Worm (Caenorhabditis elegans) whole organism, young adult: Measurements from ENCODE around the gene marg-1.
A peak's percentile ranks its signal among the peaks of the same experiment; 100 is the strongest.

ENCODE experiments used
- B0035.1 ChIP-seq: sonication (generic microtip); optimal IDR thresholded peaks from 2 replicates; lab custom pipeline; 2016; ENCODE audit warnings: missing genetic modification characterization, mild to moderate bottlenecking, missing compliant biosample characterization, missing genotype, missing genetic modification reagents
- F33H1.4 ChIP-seq: fragments of 200-800 bp; sonication (Bioruptor generic); IDR thresholded peaks from 2 replicates; pipeline ENCODE4 v1.3.6; 2022; ENCODE audit warnings: missing genetic modification reagents, missing genetic modification characterization, missing compliant biosample characterization
- F49E8.2 ChIP-seq: sonication (generic microtip); optimal IDR thresholded peaks from 3 replicates; lab custom pipeline; 2017; ENCODE audit warnings: missing genetic modification characterization, mild to moderate bottlenecking, missing compliant biosample characterization, antibody characterized with exemption, moderate library complexity; ENCODE audit not compliant: insufficient read depth
- F57A8.1 ChIP-seq: fragments of 200-800 bp; sonication (Bioruptor generic); optimal IDR thresholded peaks from 2 replicates; lab custom pipeline; 2018; ENCODE audit warnings: mild to moderate bottlenecking, missing genetic modification characterization, moderate library complexity, missing compliant biosample characterization
- Y95B8A.8 ChIP-seq: fragments of 200-800 bp; sonication (Bioruptor generic); IDR thresholded peaks from 2 replicates; pipeline ENCODE4 v1.3.6; 2022; ENCODE audit warnings: missing genetic modification reagents, missing genetic modification characterization, missing compliant biosample characterization
- ZK185.1 ChIP-seq: sonication (generic microtip); optimal IDR thresholded peaks from 2 replicates; lab custom pipeline; 2016; ENCODE audit warnings: mild to moderate bottlenecking, missing genetic modification characterization, missing compliant biosample characterization; ENCODE audit not compliant: poor library complexity, severe bottlenecking
- akir-1 ChIP-seq: fragments of 200-800 bp; sonication (Bioruptor generic); optimal IDR thresholded peaks from 2 replicates; lab custom pipeline; 2018; ENCODE audit warnings: mild to moderate bottlenecking, missing genetic modification characterization, moderate library complexity, missing compliant biosample characterization
- athp-1 ChIP-seq: sonication (generic microtip); optimal IDR thresholded peaks from 2 replicates; lab custom pipeline; 2017; ENCODE audit warnings: mild to moderate bottlenecking, missing genetic modification characterization, missing compliant biosample characterization
- attf-3 ChIP-seq: fragments of 200-800 bp; sonication (Bioruptor generic); conservative IDR thresholded peaks from 2 replicates; pipeline ENCODE4 v1.3.6; 2022; ENCODE audit warnings: missing genetic modification reagents, missing genetic modification characterization, missing compliant biosample characterization
- attf-5 ChIP-seq: fragments of 200-800 bp; sonication (Bioruptor generic); optimal IDR thresholded peaks from 2 replicates; lab custom pipeline; 2018; ENCODE audit warnings: mild to moderate bottlenecking, missing genetic modification characterization, missing compliant biosample characterization
- ccch-3 ChIP-seq: fragments of 200-800 bp; sonication (Bioruptor generic); optimal IDR thresholded peaks from 2 replicates; lab custom pipeline; 2018; ENCODE audit warnings: mild to moderate bottlenecking, missing genetic modification characterization, missing compliant biosample characterization
- cebp-1 ChIP-seq, 2 experiments: fragments of 200-800 bp in 1 of 2; sonication (Bioruptor generic) in 1 of 2; sonication (generic microtip) in 1 of 2; IDR thresholded peaks in 1 of 2; optimal IDR thresholded peaks in 1 of 2; 2 replicates each; pipeline versions ENCODE4 v1.3.6 to Lab custom; 2017 to 2022; ENCODE audit warnings: missing compliant biosample characterization in 2 of 2, missing genetic modification characterization in 2 of 2, mild to moderate bottlenecking in 1 of 2, missing genetic modification reagents in 1 of 2, moderate library complexity in 1 of 2
- cebp-2 ChIP-seq: fragments of 200-800 bp; sonication (Bioruptor generic); IDR thresholded peaks from 2 replicates; pipeline ENCODE4 v1.3.6; 2022; ENCODE audit warnings: missing genetic modification characterization, missing compliant biosample characterization
- ceh-100 ChIP-seq: fragments of 200-800 bp; sonication (Bioruptor generic); IDR thresholded peaks from 2 replicates; pipeline ENCODE4 v1.3.6; 2022; ENCODE audit warnings: missing genetic modification reagents, missing genetic modification characterization, missing compliant biosample characterization
- ceh-79 ChIP-seq: sonication (generic microtip); optimal IDR thresholded peaks from 2 replicates; lab custom pipeline; 2017; ENCODE audit warnings: mild to moderate bottlenecking, missing genetic modification characterization, missing compliant biosample characterization
- egrh-3 ChIP-seq: fragments of 200-800 bp; sonication (Bioruptor generic); IDR thresholded peaks from 2 replicates; pipeline ENCODE4 v1.3.6; 2022; ENCODE audit warnings: missing genetic modification reagents, missing genetic modification characterization, missing compliant biosample characterization
- ekl-4 ChIP-seq: fragments of 200-800 bp; sonication (Bioruptor generic); IDR thresholded peaks from 2 replicates; pipeline ENCODE4 v1.3.6; 2022; ENCODE audit warnings: missing genetic modification reagents, missing genetic modification characterization, missing compliant biosample characterization
- fkh-3 ChIP-seq: sonication (generic microtip); optimal IDR thresholded peaks from 2 replicates; lab custom pipeline; 2016; ENCODE audit warnings: mild to moderate bottlenecking, missing genetic modification characterization, missing compliant biosample characterization
- gei-17 ChIP-seq: fragments of 200-800 bp; sonication (Bioruptor generic); optimal IDR thresholded peaks from 2 replicates; lab custom pipeline; 2018; ENCODE audit warnings: mild to moderate bottlenecking, missing genetic modification characterization, missing compliant biosample characterization
- hlh-26 ChIP-seq: fragments of 200-800 bp; sonication (Bioruptor generic); conservative IDR thresholded peaks from 2 replicates; pipeline ENCODE4 v1.3.6; 2022; ENCODE audit warnings: missing genetic modification reagents, missing genetic modification characterization, missing compliant biosample characterization
- hmg-1.2 ChIP-seq: fragments of 200-800 bp; sonication (Bioruptor generic); IDR thresholded peaks from 2 replicates; pipeline ENCODE4 v1.3.6; 2022; ENCODE audit warnings: missing genetic modification reagents, missing genetic modification characterization, missing compliant biosample characterization
- hsf-1 ChIP-seq: fragments of 200-800 bp; sonication (Bioruptor generic); IDR thresholded peaks from 2 replicates; pipeline ENCODE4 v1.3.6; 2022; ENCODE audit warnings: missing genetic modification reagents, missing genetic modification characterization, missing compliant biosample characterization
- lin-40 ChIP-seq: sonication (generic microtip); optimal IDR thresholded peaks from 2 replicates; lab custom pipeline; 2016; ENCODE audit warnings: missing genetic modification characterization, mild to moderate bottlenecking, missing compliant biosample characterization, missing genotype, missing genetic modification reagents
- lsy-27 ChIP-seq: sonication (generic microtip); optimal IDR thresholded peaks from 2 replicates; lab custom pipeline; 2017; ENCODE audit warnings: missing genetic modification characterization, mild to moderate bottlenecking, missing compliant biosample characterization, antibody characterized with exemption, missing genotype, borderline replicate concordance; ENCODE audit not compliant: insufficient read depth
- madf-10 ChIP-seq: sonication (generic microtip); optimal IDR thresholded peaks from 2 replicates; lab custom pipeline; 2016; ENCODE audit warnings: mild to moderate bottlenecking, missing genetic modification characterization, missing compliant biosample characterization
- madf-3 ChIP-seq: fragments of 200-800 bp; sonication (Bioruptor generic); IDR thresholded peaks from 2 replicates; pipeline ENCODE4 v1.3.6; 2022; ENCODE audit warnings: missing genetic modification reagents, missing genetic modification characterization, missing compliant biosample characterization
- mes-4 ChIP-seq: sonication (generic microtip); optimal IDR thresholded peaks from 2 replicates; lab custom pipeline; 2016; ENCODE audit warnings: missing genotype, missing genetic modification characterization, missing compliant biosample characterization
- mxl-1 ChIP-seq: sonication (generic microtip); optimal IDR thresholded peaks from 2 replicates; lab custom pipeline; 2016; ENCODE audit warnings: missing genetic modification characterization, missing compliant biosample characterization
- nfya-1 ChIP-seq: sonication (generic microtip); optimal IDR thresholded peaks from 2 replicates; lab custom pipeline; 2017; ENCODE audit warnings: antibody characterized with exemption, missing compliant biosample characterization, missing genetic modification characterization, borderline replicate concordance; ENCODE audit not compliant: insufficient read depth
- nfyb-1 ChIP-seq: fragments of 200-800 bp; sonication (Bioruptor generic); IDR thresholded peaks from 2 replicates; pipeline ENCODE4 v1.3.6; 2022; ENCODE audit warnings: missing genetic modification reagents, missing genetic modification characterization, missing compliant biosample characterization
- nhr-27 ChIP-seq: fragments of 200-800 bp; sonication (Bioruptor generic); optimal IDR thresholded peaks from 2 replicates; lab custom pipeline; 2018; ENCODE audit warnings: mild to moderate bottlenecking, missing genetic modification characterization, moderate library complexity, missing compliant biosample characterization
- nhr-80 ChIP-seq: sonication (generic microtip); optimal IDR thresholded peaks from 2 replicates; lab custom pipeline; 2016; ENCODE audit warnings: missing genetic modification characterization, missing compliant biosample characterization
- pbrm-1 ChIP-seq: fragments of 200-800 bp; sonication (Bioruptor generic); IDR thresholded peaks from 2 replicates; pipeline ENCODE4 v1.3.6; 2022; ENCODE audit warnings: missing genetic modification reagents, missing genetic modification characterization, missing compliant biosample characterization
- pha-4 ChIP-seq: fragments of 150-350 bp; sonication (generic microtip); optimal IDR thresholded peaks from 2 replicates; lab custom pipeline; 2014; ENCODE audit warnings: missing biosample characterization, missing genetic modification reagents, missing genetic modification characterization
- rpc-1 ChIP-seq, 2 experiments: fragments of 150-350 bp in 1 of 2; sonication (generic microtip) in 1 of 2; optimal IDR thresholded peaks; 2 replicates each; lab custom pipeline; 2014 to 2018; ENCODE audit warnings: missing biosample characterization in 1 of 2, missing genetic modification characterization in 1 of 2, missing genetic modification reagents in 1 of 2, missing genotype in 1 of 2
- sea-2 ChIP-seq: fragments of 200-800 bp; sonication (Bioruptor generic); IDR thresholded peaks from 2 replicates; pipeline ENCODE4 v1.3.6; 2022; ENCODE audit warnings: missing genetic modification characterization, missing compliant biosample characterization
- snpc-3.4 ChIP-seq: sonication (generic microtip); optimal IDR thresholded peaks from 2 replicates; lab custom pipeline; 2017; ENCODE audit warnings: missing genetic modification characterization, mild to moderate bottlenecking, missing compliant biosample characterization, antibody characterized with exemption, moderate library complexity, missing genotype, missing genetic modification reagents
- unc-130 ChIP-seq: sonication (generic microtip); optimal IDR thresholded peaks from 2 replicates; lab custom pipeline; 2016; ENCODE audit warnings: missing genetic modification reagents, missing genetic modification characterization, missing compliant biosample characterization
- unc-62 ChIP-seq: fragments of 150-350 bp; optimal IDR thresholded peaks from 2 replicates; lab custom pipeline; 2014; ENCODE audit warnings: missing biosample characterization, missing genetic modification reagents, missing genetic modification characterization
- zfh-2 ChIP-seq: fragments of 200-800 bp; sonication (Bioruptor generic); conservative IDR thresholded peaks from 2 replicates; pipeline ENCODE4 v1.3.6; 2022; ENCODE audit warnings: missing genetic modification reagents, missing genetic modification characterization, missing compliant biosample characterization
- ztf-28 ChIP-seq: fragments of 200-800 bp; sonication (Bioruptor generic); IDR thresholded peaks from 2 replicates; pipeline ENCODE4 v1.3.6; 2022; ENCODE audit warnings: missing genetic modification reagents, missing genetic modification characterization, missing compliant biosample characterization

Gene marg-1

ce11 chrX:3823869-3824268, 42.9 kb upstream of the marg-1 start (continued):
- TF ChIP-seq ccch-3 (GFP tag; lab: Kevin White, UChicago) (no peak), sea-2 (GFP tag; lab: Robert Waterston, UW) (no peak), mes-4 (tag; lab: Kevin White, UChicago) (no peak), nhr-80 (tag; lab: Kevin White, UChicago) (peak; percentile 97), snpc-3.4 (tag; lab: Kevin White, UChicago) (no peak), madf-3 (GFP tag; lab: Robert Waterston, UW) (no peak), ceh-79 (tag; lab: Kevin White, UChicago) (no peak), F49E8.2 (no peak), F57A8.1 (no peak), gei-17 (no peak), lsy-27 (tag; lab: Kevin White, UChicago) (no peak), egrh-3 (GFP tag; lab: Robert Waterston, UW) (no peak), ceh-100 (GFP tag; lab: Robert Waterston, UW) (no peak), ZK185.1 (tag; lab: Kevin White, UChicago) (peak; percentile 48), unc-62 (GFP tag; lab: Kevin White, UChicago) (peak; percentile 32)

ce11 chrX:3822061-3822460, 41.1 kb upstream of the marg-1 start:
- TF ChIP-seq nhr-80 (tag; lab: Kevin White, UChicago) (peak; percentile 48), cebp-2 (GFP tag; lab: Robert Waterston, UW) (no peak)

- TF ChIP-seq F33H1.4 (GFP tag; lab: Robert Waterston, UW): no peak
- TF ChIP-seq hmg-1.2: no peak
- TF ChIP-seq attf-5 (GFP tag; lab: Kevin White, UChicago): no peak
- 0 out of 2 replicates have a peak, but pooled peaks have one; percentile 6 for TF ChIP-seq pbrm-1 (GFP tag; lab: Robert Waterston, UW)
- no peak for TF ChIP-seq nfyb-1 (GFP tag; lab: Robert Waterston, UW)
- no peak for TF ChIP-seq ztf-28
- no peak for TF ChIP-seq unc-130 (GFP tag; lab: Kevin White, UChicago)
- peak; percentile 65 for TF ChIP-seq zfh-2 (GFP tag; lab: Robert Waterston, UW)
- no peak for TF ChIP-seq ekl-4 (GFP tag; lab: Robert Waterston, UW)
- TF ChIP-seq nfya-1 (tag; lab: Kevin White, UChicago): no peak
- TF ChIP-seq B0035.1 (tag; lab: Kevin White, UChicago): no peak
- no peak for TF ChIP-seq Y95B8A.8 (GFP tag; lab: Robert Waterston, UW)
These were observed 40.7 kb upstream of the marg-1 start for ce11 chrX:3821609-3822008.

- TF ChIP-seq athp-1 (tag; lab: Kevin White, UChicago): no peak
- TF ChIP-seq mxl-1 (tag; lab: Kevin White, UChicago): no peak
- TF ChIP-seq madf-3 (GFP tag; lab: Robert Waterston, UW): peak; percentile 50; the same call in 1 of the 2 replicates
- no peak for TF ChIP-seq hmg-1.2
- TF ChIP-seq nhr-80 (tag; lab: Kevin White, UChicago): peak; percentile 87
- TF ChIP-seq madf-10 (tag; lab: Kevin White, UChicago): no peak
- TF ChIP-seq nfyb-1 (GFP tag; lab: Robert Waterston, UW): 0 out of 2 replicates have a peak, but pooled peaks have one; percentile 40
- TF ChIP-seq cebp-1 (GFP tag; IDR thresholded peaks at IDR 0.05; lab: Robert Waterston, UW): no peak
- TF ChIP-seq cebp-1 (tag; optimal IDR thresholded peaks at IDR 0.05; lab: Kevin White, UChicago): peak; percentile 17
- no peak for TF ChIP-seq hsf-1
- no peak for TF ChIP-seq lin-40 (tag; lab: Kevin White, UChicago)
- no peak for TF ChIP-seq hlh-26 (GFP tag; lab: Robert Waterston, UW)
- no peak for TF ChIP-seq fkh-3
- TF ChIP-seq ccch-3 (GFP tag; lab: Kevin White, UChicago): no peak
- no peak for TF ChIP-seq nhr-27 (tag; lab: Kevin White, UChicago)
- no peak for TF ChIP-seq gei-17
- TF ChIP-seq pha-4: peak; percentile 8
- TF ChIP-seq akir-1 (GFP tag; lab: Kevin White, UChicago): no peak
- no peak for TF ChIP-seq rpc-1 (optimal IDR thresholded peaks at IDR 0.05; lab: Kevin White, UChicago)
- TF ChIP-seq rpc-1 (tag; optimal IDR thresholded peaks at IDR 0.05; lab: Kevin White, UChicago): no peak
- TF ChIP-seq attf-3 (GFP tag; lab: Robert Waterston, UW): no peak
These were observed 39.7 kb upstream of the marg-1 start for ce11 chrX:3820666-3821065.
